Fruit fly (Drosophila melanogaster): Measurements from ENCODE around the gene CG4597.

- TF ChIP-seq kay (GFP tag; ENCODE audit: borderline replicate concordance) (no peak), CG33017 (tag; optimal IDR thresholded peaks at IDR 0.05) (no peak), CG14711 (tag; optimal IDR thresholded peaks at IDR 0.05) (no peak), CG5204 (GFP tag; optimal IDR thresholded peaks at IDR 0.05) (no peak), toe (GFP tag; optimal IDR thresholded peaks at IDR 0.05) (no peak), Hr96 (GFP tag; optimal IDR thresholded peaks at IDR 0.05) (no peak), pad (GFP tag; optimal IDR thresholded peaks at IDR 0.05) (no peak), cnc (optimal IDR thresholded peaks at IDR 0.05) (no peak), CG12768 (GFP tag; optimal IDR thresholded peaks at IDR 0.05) (no peak), CG7101 (tag; optimal IDR thresholded peaks at IDR 0.05) (no peak), CG11617 (GFP tag; optimal IDR thresholded peaks at IDR 0.05) (no peak), CG7045 (GFP tag; optimal IDR thresholded peaks at IDR 0.05) (no peak)
Measured at dm6 chr3L:5154917-5155613, 25.8 kb downstream of the CG4597 start.

Measured in whole organism, adult.